Fruit fly (Drosophila melanogaster) whole organism, pupa: Measurements from ENCODE around the gene Mbs.

ENCODE experiments used
- CG10348 ChIP-seq: fragments of 200-800 bp; sonication (Bioruptor generic); IDR thresholded peaks from 2 replicates; pipeline ENCODE4 v1.3.6; 2022; ENCODE audit warnings: missing biosample characterization, missing genetic modification characterization
- CG13204 ChIP-seq: fragments of 200-800 bp; sonication (Bioruptor generic); optimal IDR thresholded peaks from 2 replicates; lab custom pipeline; 2018; ENCODE audit warnings: missing biosample characterization, mild to moderate bottlenecking, missing genetic modification characterization, moderate library complexity
- CG14655 ChIP-seq: fragments of 200-800 bp; sonication (Bioruptor generic); optimal IDR thresholded peaks from 3 replicates; lab custom pipeline; 2017; ENCODE audit warnings: mild to moderate bottlenecking, missing biosample characterization, missing genetic modification reagents, missing genetic modification characterization
- CG8301 ChIP-seq: fragments of 200-800 bp; sonication (Bioruptor generic); optimal IDR thresholded peaks from 2 replicates; lab custom pipeline; 2018; ENCODE audit warnings: missing biosample characterization, mild to moderate bottlenecking, missing genetic modification characterization
- D1 ChIP-seq: fragments of 200-800 bp; sonication (Bioruptor generic); optimal IDR thresholded peaks from 2 replicates; lab custom pipeline; 2018; ENCODE audit warnings: missing biosample characterization, mild to moderate bottlenecking, missing genetic modification characterization, moderate library complexity
- Pif1A ChIP-seq: fragments of 200-800 bp; sonication (Bioruptor generic); optimal IDR thresholded peaks from 3 replicates; lab custom pipeline; 2016; ENCODE audit warnings: missing biosample characterization, missing genetic modification characterization
- Snoo ChIP-seq: fragments of 200-800 bp; sonication (Bioruptor generic); optimal IDR thresholded peaks from 3 replicates; lab custom pipeline; 2017; ENCODE audit warnings: missing biosample characterization, mild to moderate bottlenecking, missing genetic modification characterization, inconsistent platforms
- fd96Ca ChIP-seq: fragments of 200-800 bp; sonication (Bioruptor generic); IDR thresholded peaks from 3 replicates; pipeline ENCODE4 v1.3.6; 2022; ENCODE audit warnings: missing biosample characterization, missing genetic modification characterization

DNA sequence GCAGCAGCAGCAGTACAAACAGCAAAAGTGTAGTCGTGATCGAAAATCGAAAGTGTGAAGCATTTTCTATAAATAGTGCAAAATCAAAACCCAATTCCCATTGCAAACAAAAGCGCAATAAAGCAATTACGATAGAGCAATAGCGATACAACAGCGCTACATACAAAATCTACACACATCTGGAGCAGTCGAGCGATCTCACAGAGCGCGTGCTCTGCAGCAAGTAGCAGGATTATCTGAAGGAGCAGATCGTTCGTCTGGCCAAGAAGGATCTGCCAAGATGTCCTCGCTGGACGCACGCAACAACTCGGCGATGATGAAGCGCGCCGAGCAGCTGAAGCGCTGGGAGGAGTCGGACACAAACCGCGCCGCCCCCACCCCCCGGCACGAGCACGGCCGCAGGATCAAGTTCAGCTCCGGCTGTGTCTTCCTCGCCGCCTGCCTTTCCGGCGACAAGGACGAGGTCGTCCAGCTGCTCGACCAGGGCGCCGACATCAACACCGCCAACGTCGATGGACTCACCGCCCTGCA lies 1.3 kb downstream of the Mbs start:
- TF ChIP-seq Pif1A: no peak
- TF ChIP-seq fd96Ca (GFP tag; lab: Robert Waterston, UW): no peak
- TF ChIP-seq CG10348 (GFP tag; lab: Robert Waterston, UW): no peak
- TF ChIP-seq CG8301 (tag; lab: Kevin White, UChicago): no peak
- TF ChIP-seq Snoo (tag; lab: Kevin White, UChicago): no peak
- no peak for TF ChIP-seq CG14655 (GFP tag; lab: Kevin White, UChicago)
- TF ChIP-seq D1: no peak
- no peak for TF ChIP-seq CG13204 (GFP tag; lab: Kevin White, UChicago)
